Worm (Caenorhabditis elegans) whole organism, L3 larva: ENCODE data around the gene mix-1.

Experiments
- R02D3.7 ChIP-seq: fragments of 150-350 bp; optimal IDR thresholded peaks from 2 replicates; lab custom pipeline; 2014; ENCODE audit warnings: missing biosample characterization, missing genetic modification characterization
- ZK546.5 ChIP-seq: sonication (generic microtip); optimal IDR thresholded peaks from 2 replicates; lab custom pipeline; 2017; ENCODE audit warnings: missing biosample characterization, missing genetic modification characterization
- ceh-16 ChIP-seq: sonication (generic microtip); optimal IDR thresholded peaks from 2 replicates; lab custom pipeline; 2017; ENCODE audit warnings: missing biosample characterization, missing genetic modification characterization
- ceh-28 ChIP-seq: fragments of 150-350 bp; optimal IDR thresholded peaks from 2 replicates; lab custom pipeline; 2014; ENCODE audit warnings: missing biosample characterization, missing genetic modification reagents, missing genetic modification characterization
- ceh-9 ChIP-seq: sonication (generic microtip); optimal IDR thresholded peaks from 2 replicates; lab custom pipeline; 2018; ENCODE audit warnings: missing biosample characterization, missing genetic modification characterization
- elt-1 ChIP-seq: fragments of 150-350 bp; optimal IDR thresholded peaks from 2 replicates; lab custom pipeline; 2014; ENCODE audit warnings: missing biosample characterization, missing genetic modification characterization
- elt-2 ChIP-seq: sonication (generic microtip); optimal IDR thresholded peaks from 2 replicates; lab custom pipeline; 2016; ENCODE audit warnings: missing genetic modification reagents, mild to moderate bottlenecking, missing genetic modification characterization, missing compliant biosample characterization
- fkh-2 ChIP-seq: fragments of 150-350 bp; optimal IDR thresholded peaks from 2 replicates; lab custom pipeline; 2014; ENCODE audit warnings: missing biosample characterization, missing genetic modification reagents, missing genetic modification characterization
- fos-1 ChIP-seq: fragments of 150-350 bp; optimal IDR thresholded peaks from 2 replicates; lab custom pipeline; 2014; ENCODE audit warnings: missing biosample characterization, missing genetic modification characterization
- hmg-11 ChIP-seq: sonication (generic microtip); optimal IDR thresholded peaks from 2 replicates; lab custom pipeline; 2016; ENCODE audit warnings: missing genetic modification characterization, missing compliant biosample characterization
- jun-1 ChIP-seq: fragments of 150-350 bp; optimal IDR thresholded peaks from 2 replicates; lab custom pipeline; 2014; ENCODE audit warnings: missing biosample characterization, missing genetic modification reagents, missing genetic modification characterization
- lin-15B ChIP-seq: fragments of 150-350 bp; optimal IDR thresholded peaks from 2 replicates; lab custom pipeline; 2014; ENCODE audit warnings: missing biosample characterization, missing genetic modification characterization
- lin-39 ChIP-seq: fragments of 150-350 bp; optimal IDR thresholded peaks from 2 replicates; lab custom pipeline; 2018; ENCODE audit warnings: missing biosample characterization, missing genetic modification reagents, missing genetic modification characterization
- lsy-12 ChIP-seq: sonication (generic microtip); optimal IDR thresholded peaks from 2 replicates; lab custom pipeline; 2016; ENCODE audit warnings: mild to moderate bottlenecking, missing genetic modification characterization, missing compliant biosample characterization
- mdl-1 ChIP-seq: fragments of 150-350 bp; optimal IDR thresholded peaks from 2 replicates; lab custom pipeline; 2014; ENCODE audit warnings: missing biosample characterization, missing genetic modification characterization
- mml-1 ChIP-seq: fragments of 150-350 bp; sonication (generic microtip); optimal IDR thresholded peaks from 3 replicates; lab custom pipeline; 2014; ENCODE audit warnings: missing biosample characterization, missing genetic modification characterization
- nfya-1 ChIP-seq: sonication (generic microtip); optimal IDR thresholded peaks from 2 replicates; lab custom pipeline; 2017; ENCODE audit warnings: missing genetic modification characterization, mild to moderate bottlenecking, missing compliant biosample characterization, antibody characterized with exemption, moderate library complexity; ENCODE audit not compliant: insufficient read depth
- nhr-11 ChIP-seq: fragments of 150-350 bp; optimal IDR thresholded peaks from 2 replicates; lab custom pipeline; 2014; ENCODE audit warnings: missing biosample characterization, missing genetic modification characterization
- nhr-12 ChIP-seq: fragments of 150-350 bp; optimal IDR thresholded peaks from 2 replicates; lab custom pipeline; 2014; ENCODE audit warnings: missing biosample characterization, missing genetic modification characterization
- nhr-23 ChIP-seq: fragments of 150-350 bp; optimal IDR thresholded peaks from 2 replicates; lab custom pipeline; 2014; ENCODE audit warnings: missing biosample characterization, missing genetic modification reagents, missing genetic modification characterization
- nhr-28 ChIP-seq: fragments of 150-350 bp; optimal IDR thresholded peaks from 2 replicates; lab custom pipeline; 2014; ENCODE audit warnings: missing biosample characterization, missing genetic modification characterization
- nhr-76 ChIP-seq: fragments of 150-350 bp; sonication (generic microtip); optimal IDR thresholded peaks from 5 replicates; lab custom pipeline; 2014; ENCODE audit warnings: missing biosample characterization, missing genetic modification characterization
- pha-4 ChIP-seq: fragments of 150-350 bp; optimal IDR thresholded peaks from 2 replicates; lab custom pipeline; 2014; ENCODE audit warnings: missing biosample characterization, missing genetic modification reagents, missing genetic modification characterization
- pqm-1 ChIP-seq: fragments of 150-350 bp; optimal IDR thresholded peaks from 2 replicates; lab custom pipeline; 2017; ENCODE audit warnings: missing biosample characterization, missing genetic modification characterization, inconsistent platforms
- sea-2 ChIP-seq: fragments of 150-350 bp; sonication (generic microtip); optimal IDR thresholded peaks from 4 replicates; lab custom pipeline; 2014; ENCODE audit warnings: missing biosample characterization, missing genetic modification reagents, missing genetic modification characterization
- skn-1 ChIP-seq: fragments of 150-350 bp; optimal IDR thresholded peaks from 2 replicates; lab custom pipeline; 2014; ENCODE audit warnings: missing biosample characterization, missing genetic modification characterization
- snpc-4 ChIP-seq: fragments of 150-350 bp; optimal IDR thresholded peaks from 2 replicates; lab custom pipeline; 2014; ENCODE audit warnings: missing biosample characterization, missing genetic modification characterization
- unc-39 ChIP-seq: sonication (generic microtip); optimal IDR thresholded peaks from 4 replicates; lab custom pipeline; 2017; ENCODE audit warnings: missing biosample characterization, missing genetic modification characterization
- ztf-4 ChIP-seq: fragments of 150-350 bp; optimal IDR thresholded peaks from 2 replicates; lab custom pipeline; 2014; ENCODE audit warnings: missing biosample characterization, missing genetic modification characterization

The mix-1 gene

ce11 chrII:10851110-10851509 lies 27.1 kb downstream of the mix-1 start (continued):
- TF ChIP-seq nhr-12 (no peak), fos-1 (tag; lab: Kevin White, UChicago) (no peak), mdl-1 (tag; lab: Kevin White, UChicago) (peak; percentile 42), nhr-23 (tag; lab: Kevin White, UChicago) (peak; percentile 70), lin-39 (tag; lab: Kevin White, UChicago) (peak; percentile 76)

ce11 chrII:10852880-10853279 lies 28.8 kb downstream of the mix-1 start:
- TF ChIP-seq R02D3.7 (tag; lab: Kevin White, UChicago) (no peak), lsy-12 (tag; lab: Kevin White, UChicago) (no peak), pqm-1 (tag; lab: Kevin White, UChicago) (no peak), sea-2 (GFP tag; lab: Kevin White, UChicago) (no peak), skn-1 (no peak), mdl-1 (tag; lab: Kevin White, UChicago) (no peak), nhr-11 (tag; lab: Kevin White, UChicago) (no peak), snpc-4 (tag; lab: Kevin White, UChicago) (no peak), fkh-2 (tag; lab: Kevin White, UChicago) (no peak), unc-39 (tag; lab: Kevin White, UChicago) (no peak), ceh-28 (no peak), nhr-76 (tag; lab: Kevin White, UChicago) (no peak), ztf-4 (tag; lab: Kevin White, UChicago) (no peak)

ce11 chrII:10857077-10857476 lies 33.0 kb downstream of the mix-1 start, which contains the start of gene M106.7:
Gene M106.7, minus strand, starts transcription at chrII:10857177.
- TF ChIP-seq mml-1 (tag; lab: Kevin White, UChicago), result no peak
- no peak for TF ChIP-seq hmg-11 (tag; lab: Kevin White, UChicago)
- no peak for TF ChIP-seq ceh-9
- no peak for TF ChIP-seq nhr-12
- no peak for TF ChIP-seq unc-39 (tag; lab: Kevin White, UChicago)
- TF ChIP-seq elt-2 (tag; lab: Kevin White, UChicago), result no peak
- no peak for TF ChIP-seq pqm-1 (tag; lab: Kevin White, UChicago)
- no peak for TF ChIP-seq ZK546.5 (tag; lab: Kevin White, UChicago)
- TF ChIP-seq jun-1 (tag; lab: Kevin White, UChicago), result no peak
- no peak for TF ChIP-seq fkh-2 (tag; lab: Kevin White, UChicago)

ce11 chrII:10859359-10859758 lies 35.3 kb downstream of the mix-1 start:
- TF ChIP-seq R02D3.7 (tag; lab: Kevin White, UChicago) (no peak), elt-2 (tag; lab: Kevin White, UChicago) (peak; percentile 3)

ce11 chrII:10860840-10861239 lies 36.8 kb downstream of the mix-1 start, which contains the start of gene M106.3:
Gene M106.3, minus strand, starts transcription at chrII:10860909.
- TF ChIP-seq elt-2 (tag; lab: Kevin White, UChicago) (peak; percentile 74), pqm-1 (tag; lab: Kevin White, UChicago) (peak; percentile 51), snpc-4 (tag; lab: Kevin White, UChicago) (no peak), nhr-28 (tag; lab: Kevin White, UChicago) (no peak), jun-1 (tag; lab: Kevin White, UChicago) (peak; percentile 13), pha-4 (peak; percentile 9)

ce11 chrII:10861305-10861704 lies 37.3 kb downstream of the mix-1 start:
- TF ChIP-seq elt-1 (tag; lab: Kevin White, UChicago), result no peak
- TF ChIP-seq nfya-1 (tag; lab: Kevin White, UChicago), result peak; percentile 99
- no peak for TF ChIP-seq lin-15B (tag; lab: Kevin White, UChicago)
- no peak for TF ChIP-seq elt-2 (tag; lab: Kevin White, UChicago)
- no peak for TF ChIP-seq fkh-2 (tag; lab: Kevin White, UChicago)
- no peak for TF ChIP-seq nhr-23 (tag; lab: Kevin White, UChicago)
- TF ChIP-seq hmg-11 (tag; lab: Kevin White, UChicago), result no peak
- no peak for TF ChIP-seq ceh-16 (tag; lab: Kevin White, UChicago)
- TF ChIP-seq, all 47 proteins: peak for 1
